Fruit fly (Drosophila melanogaster) whole organism, embryonic: ENCODE data around the gene SdhC.
A peak's percentile ranks its signal among the peaks of the same experiment; 100 is the strongest.

Experiments used
- Aef1 ChIP-seq: fragments of 200-800 bp; sonication (Bioruptor generic); IDR thresholded peaks from 3 replicates; pipeline ENCODE4 v1.3.6; 2022; ENCODE audit warnings: missing biosample characterization, missing genetic modification characterization
- Bgb ChIP-seq: fragments of 200-800 bp; sonication (Bioruptor generic); IDR thresholded peaks from 2 replicates; pipeline ENCODE4 v1.3.6; 2022; ENCODE audit warnings: missing biosample characterization, missing genetic modification characterization; ENCODE audit not compliant: partially characterized antibody
- Blimp-1 ChIP-seq: fragments of 200-800 bp; sonication (Bioruptor generic); optimal IDR thresholded peaks from 3 replicates; lab custom pipeline; 2018; ENCODE audit warnings: missing biosample characterization, missing genetic modification characterization, mild to moderate bottlenecking, moderate library complexity, missing genetic modification reagents
- C15 ChIP-seq: fragments of 200-800 bp; sonication (Bioruptor generic); IDR thresholded peaks from 3 replicates; pipeline ENCODE4 v1.3.6; 2022; ENCODE audit warnings: missing biosample characterization, missing genetic modification characterization
- CG1024 ChIP-seq: fragments of 200-800 bp; sonication (Bioruptor generic); IDR thresholded peaks from 2 replicates; pipeline ENCODE4 v1.3.6; 2022; ENCODE audit warnings: missing biosample characterization, missing genetic modification characterization
- CG10654 ChIP-seq: fragments of 200-800 bp; sonication (Bioruptor generic); optimal IDR thresholded peaks from 2 replicates; lab custom pipeline; 2016; ENCODE audit warnings: missing biosample characterization, missing genetic modification characterization
- CG10979 ChIP-seq: fragments of 200-800 bp; sonication (Bioruptor generic); optimal IDR thresholded peaks from 2 replicates; lab custom pipeline; 2018; ENCODE audit warnings: missing biosample characterization, mild to moderate bottlenecking, missing genetic modification characterization, moderate library complexity
- CG11085 ChIP-seq: fragments of 200-800 bp; sonication (Bioruptor generic); IDR thresholded peaks from 2 replicates; pipeline ENCODE4 v1.3.6; 2022; ENCODE audit warnings: missing biosample characterization, missing genetic modification characterization
- CG1233 ChIP-seq: fragments of 200-800 bp; sonication (Bioruptor generic); optimal IDR thresholded peaks from 4 replicates; lab custom pipeline; 2018; ENCODE audit warnings: missing biosample characterization, mild to moderate bottlenecking, missing genetic modification characterization
- CG14710 ChIP-seq: fragments of 200-800 bp; sonication (Bioruptor generic); optimal IDR thresholded peaks from 3 replicates; lab custom pipeline; 2019; ENCODE audit warnings: missing biosample characterization, mild to moderate bottlenecking, missing genetic modification characterization, moderate library complexity
- CG1647 ChIP-seq: fragments of 200-800 bp; sonication (Bioruptor generic); optimal IDR thresholded peaks from 3 replicates; lab custom pipeline; 2016; ENCODE audit warnings: missing biosample characterization, missing genetic modification characterization
- CG16779 ChIP-seq: fragments of 200-800 bp; sonication (Bioruptor generic); IDR thresholded peaks from 2 replicates; pipeline ENCODE4 v1.3.6; 2022; ENCODE audit warnings: missing biosample characterization, missing genetic modification characterization
- CG30020 ChIP-seq: fragments of 200-800 bp; optimal IDR thresholded peaks from 2 replicates; lab custom pipeline; 2019; ENCODE audit warnings: missing biosample characterization, mild to moderate bottlenecking, missing genetic modification characterization, moderate library complexity
- CG34224 ChIP-seq: fragments of 200-800 bp; sonication (Bioruptor generic); IDR thresholded peaks from 3 replicates; pipeline ENCODE4 v1.3.6; 2022; ENCODE audit warnings: missing biosample characterization, missing genetic modification characterization; ENCODE audit not compliant: partially characterized antibody
- CG42726 ChIP-seq: fragments of 200-800 bp; sonication (Bioruptor generic); IDR thresholded peaks from 2 replicates; pipeline ENCODE4 v1.3.6; 2022; ENCODE audit warnings: missing biosample characterization, missing genetic modification characterization; ENCODE audit not compliant: partially characterized antibody
- CG6272 ChIP-seq: fragments of 200-800 bp; sonication (Bioruptor generic); IDR thresholded peaks from 2 replicates; pipeline ENCODE4 v1.3.6; 2022; ENCODE audit warnings: missing biosample characterization, missing genetic modification characterization
- CG6654 ChIP-seq: fragments of 200-800 bp; sonication (Bioruptor generic); optimal IDR thresholded peaks from 2 replicates; lab custom pipeline; 2017; ENCODE audit warnings: missing biosample characterization, mild to moderate bottlenecking, missing genetic modification characterization
- CG6765 ChIP-seq: fragments of 200-800 bp; sonication (Bioruptor generic); optimal IDR thresholded peaks from 3 replicates; lab custom pipeline; 2017; ENCODE audit warnings: missing biosample characterization, mild to moderate bottlenecking, missing genetic modification characterization
- CG6791 ChIP-seq: fragments of 200-800 bp; sonication (Bioruptor generic); IDR thresholded peaks from 3 replicates; pipeline ENCODE4 v1.3.6; 2022; ENCODE audit warnings: missing biosample characterization, missing genetic modification characterization; ENCODE audit not compliant: partially characterized antibody
- CTCF ChIP-seq: fragments of 200-800 bp; sonication (Bioruptor generic); optimal IDR thresholded peaks from 2 replicates; lab custom pipeline; 2017; ENCODE audit warnings: missing biosample characterization, mild to moderate bottlenecking, missing genetic modification characterization, moderate library complexity
- Dll ChIP-seq: fragments of 200-800 bp; sonication (Bioruptor generic); IDR thresholded peaks from 4 replicates; pipeline ENCODE4 v1.3.6; 2022; ENCODE audit warnings: missing biosample characterization, missing genetic modification characterization; ENCODE audit not compliant: partially characterized antibody
- Drgx ChIP-seq: fragments of 200-800 bp; sonication (Bioruptor generic); IDR thresholded peaks from 2 replicates; pipeline ENCODE4 v1.3.6; 2022; ENCODE audit warnings: missing biosample characterization, missing genetic modification characterization
- E2f2 ChIP-seq: fragments of 200-800 bp; sonication (Bioruptor generic); IDR thresholded peaks from 2 replicates; pipeline ENCODE4 v1.3.6; 2022; ENCODE audit warnings: missing biosample characterization, missing genetic modification characterization
- ERR ChIP-seq: fragments of 200-800 bp; sonication (Bioruptor generic); optimal IDR thresholded peaks from 2 replicates; lab custom pipeline; 2016; ENCODE audit warnings: missing biosample characterization, missing genetic modification characterization
- Ets65A ChIP-seq: fragments of 200-800 bp; sonication (Bioruptor generic); peaks from one replicate; lab custom pipeline; 2016; ENCODE audit warnings: missing biosample characterization, missing genetic modification characterization
- Fer2 ChIP-seq: fragments of 200-800 bp; sonication (Bioruptor generic); optimal IDR thresholded peaks from 2 replicates; lab custom pipeline; 2018; ENCODE audit warnings: missing biosample characterization, mild to moderate bottlenecking, missing genetic modification characterization, moderate library complexity
- Med ChIP-seq: fragments of 200-800 bp; sonication (Bioruptor generic); peaks from one replicate; lab custom pipeline; 2016; ENCODE audit warnings: missing biosample characterization, missing genetic modification characterization, mild to moderate bottlenecking, inconsistent platforms, moderate library complexity
- NfI ChIP-seq: fragments of 200-800 bp; sonication (Bioruptor generic); optimal IDR thresholded peaks from 3 replicates; lab custom pipeline; 2018; ENCODE audit warnings: missing biosample characterization, mild to moderate bottlenecking, missing genetic modification characterization, moderate library complexity
- Sox100B ChIP-seq: fragments of 200-800 bp; sonication (Bioruptor generic); optimal IDR thresholded peaks from 3 replicates; lab custom pipeline; 2018; ENCODE audit warnings: missing biosample characterization, mild to moderate bottlenecking, missing genetic modification characterization
- bab2 ChIP-seq: fragments of 200-800 bp; sonication (Bioruptor generic); optimal IDR thresholded peaks from 2 replicates; lab custom pipeline; 2016; ENCODE audit warnings: missing biosample characterization, missing genetic modification characterization
- cas ChIP-seq: fragments of 200-800 bp; sonication (Bioruptor generic); IDR thresholded peaks from 2 replicates; pipeline ENCODE4 v1.3.6; 2022; ENCODE audit warnings: missing biosample characterization, missing genetic modification characterization
- chm ChIP-seq: fragments of 200-800 bp; sonication (Bioruptor generic); IDR thresholded peaks from 2 replicates; pipeline ENCODE4 v1.3.6; 2022; ENCODE audit warnings: missing biosample characterization, missing genetic modification characterization
- ci ChIP-seq: fragments of 200-800 bp; sonication (Bioruptor generic); IDR thresholded peaks from 3 replicates; pipeline ENCODE4 v1.3.6; 2022; ENCODE audit warnings: missing biosample characterization, missing genetic modification characterization
- croc ChIP-seq: fragments of 200-800 bp; sonication (Bioruptor generic); conservative IDR thresholded peaks from 3 replicates; pipeline ENCODE4 v1.3.6; 2022; ENCODE audit warnings: missing biosample characterization, missing genetic modification characterization
- gro ChIP-seq: fragments of 200-800 bp; sonication (Bioruptor generic); optimal IDR thresholded peaks from 2 replicates; lab custom pipeline; 2016; ENCODE audit warnings: missing biosample characterization, missing genetic modification characterization
- jigr1 ChIP-seq: fragments of 200-800 bp; sonication (Bioruptor generic); IDR thresholded peaks from 3 replicates; pipeline ENCODE4 v1.3.6; 2022; ENCODE audit warnings: missing biosample characterization, missing genetic modification characterization
- mld ChIP-seq: fragments of 200-800 bp; sonication (Bioruptor generic); IDR thresholded peaks from 3 replicates; pipeline ENCODE4 v1.3.6; 2022; ENCODE audit warnings: missing biosample characterization, missing genetic modification characterization; ENCODE audit not compliant: partially characterized antibody
- oc ChIP-seq: fragments of 200-800 bp; sonication (Bioruptor generic); optimal IDR thresholded peaks from 2 replicates; lab custom pipeline; 2018; ENCODE audit warnings: missing biosample characterization, mild to moderate bottlenecking, missing genetic modification characterization, moderate library complexity
- org-1 ChIP-seq: fragments of 200-800 bp; sonication (Bioruptor generic); optimal IDR thresholded peaks from 2 replicates; lab custom pipeline; 2017; ENCODE audit warnings: missing biosample characterization, missing genetic modification characterization
- pita ChIP-seq: fragments of 200-800 bp; sonication (Bioruptor generic); optimal IDR thresholded peaks from 2 replicates; lab custom pipeline; 2017; ENCODE audit warnings: missing biosample characterization, mild to moderate bottlenecking, missing genetic modification characterization
- sob ChIP-seq: fragments of 200-800 bp; sonication (Bioruptor generic); IDR thresholded peaks from 2 replicates; pipeline ENCODE4 v1.3.6; 2022; ENCODE audit warnings: missing biosample characterization, missing genetic modification characterization
- tin ChIP-seq: fragments of 200-800 bp; sonication (Bioruptor generic); optimal IDR thresholded peaks from 3 replicates; lab custom pipeline; 2016; ENCODE audit warnings: missing biosample characterization, missing genetic modification characterization
- tna ChIP-seq: fragments of 200-800 bp; sonication (Bioruptor generic); IDR thresholded peaks from 2 replicates; pipeline ENCODE4 v1.3.6; 2022; ENCODE audit warnings: missing biosample characterization, missing genetic modification characterization; ENCODE audit not compliant: partially characterized antibody
- trem ChIP-seq: fragments of 200-800 bp; optimal IDR thresholded peaks from 3 replicates; lab custom pipeline; 2019; ENCODE audit warnings: missing biosample characterization, mild to moderate bottlenecking, missing genetic modification characterization, moderate library complexity
- tup ChIP-seq: fragments of 200-800 bp; sonication (Bioruptor generic); optimal IDR thresholded peaks from 2 replicates; lab custom pipeline; 2016; ENCODE audit warnings: missing biosample characterization, mild to moderate bottlenecking, missing genetic modification characterization, moderate library complexity

Gene SdhC

DNA sequence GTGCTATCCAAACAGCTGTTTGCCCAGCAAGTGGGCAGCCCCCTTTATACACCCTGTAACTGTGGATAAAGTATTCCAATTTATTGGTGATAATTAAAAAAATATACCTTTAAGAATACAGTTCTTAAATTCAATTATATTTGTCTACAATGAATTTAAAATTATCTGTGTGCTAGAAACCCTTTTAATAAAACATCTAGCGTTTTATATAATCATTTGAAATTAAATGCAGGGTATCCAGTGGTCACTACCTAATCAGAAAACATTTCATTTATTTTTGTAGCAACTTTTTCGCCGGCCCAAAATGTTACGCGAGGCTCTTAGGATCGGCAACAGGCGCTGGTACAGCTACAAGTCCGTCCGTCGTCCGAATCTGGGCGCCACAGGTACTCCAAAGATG is 16.8 kb upstream of the SdhC start, which contains the start of gene CG17726 (continued):
- TF ChIP-seq CG10979 (peak; percentile 97), ci (GFP tag; lab: Robert Waterston, UW) (peak; percentile 99), CG1647 (GFP tag; lab: Kevin White, UChicago) (peak; percentile 80), Sox100B (GFP tag; lab: Kevin White, UChicago) (no peak), CG6654 (peak; percentile 69), croc (GFP tag; lab: Robert Waterston, UW) (peak; percentile 96), CG6272 (GFP tag; lab: Robert Waterston, UW) (peak; percentile 93), Aef1 (GFP tag; lab: Robert Waterston, UW) (peak; percentile 97), oc (peak; percentile 98), jigr1 (GFP tag; lab: Robert Waterston, UW) (peak; percentile 88), mld (GFP tag; lab: Robert Waterston, UW) (no peak), cas (GFP tag; lab: Robert Waterston, UW) (peak; percentile 96), CG11085 (peak; percentile 89), gro (peak; percentile 80), Dll (peak; percentile 32; the same call in 1 of the 4 replicates), NfI (peak; percentile 96), Blimp-1 (GFP tag; lab: Kevin White, UChicago) (peak; percentile 94), pita (GFP tag; lab: Kevin White, UChicago) (no peak), CG30020 (tag; lab: Kevin White, UChicago) (peak; percentile 87), org-1 (GFP tag; lab: Kevin White, UChicago) (peak; percentile 93), CG34224 (no peak), CG6791 (GFP tag; lab: Robert Waterston, UW) (no peak), CG6765 (peak; percentile 89), Drgx (peak; percentile 98), trem (tag; lab: Kevin White, UChicago) (peak; percentile 99), tna (GFP tag; lab: Robert Waterston, UW) (no peak), CG10654 (peak; percentile 93), C15 (peak; percentile 92), ERR (GFP tag; lab: Kevin White, UChicago) (peak; percentile 63), E2f2 (GFP tag; lab: Robert Waterston, UW) (peak; percentile 87), CG14710 (peak; percentile 97), CG1024 (GFP tag; lab: Robert Waterston, UW) (peak; percentile 95)

dm6 chr3R:11225220-11225619 is 15.6 kb upstream of the SdhC start, which contains the start of gene scpr-C:
TSS of gene scpr-C (plus strand) at chr3R:11225520.
- TF ChIP-seq sob (peak; percentile 14; the same call in 1 of the 2 replicates), chm (GFP tag; lab: Robert Waterston, UW) (peak; percentile 41; the same call in 1 of the 2 replicates), CTCF (GFP tag; lab: Kevin White, UChicago) (no peak), CG16779 (0 out of 2 replicates have a peak, but pooled peaks have one; percentile 13), Med (GFP tag; lab: Kevin White, UChicago) (peak; percentile 76), CG42726 (GFP tag; lab: Robert Waterston, UW) (0 out of 2 replicates have a peak, but pooled peaks have one; percentile 17)

- TF ChIP-seq Ets65A (GFP tag; lab: Kevin White, UChicago) (peak; percentile 91), tup (GFP tag; lab: Kevin White, UChicago) (no peak), Fer2 (no peak), bab2 (GFP tag; lab: Kevin White, UChicago) (no peak), tin (GFP tag; lab: Kevin White, UChicago) (no peak), Med (GFP tag; lab: Kevin White, UChicago) (peak; percentile 59), Bgb (GFP tag; lab: Robert Waterston, UW) (0 out of 2 replicates have a peak, but pooled peaks have one; percentile 35), CG1233 (GFP tag; lab: Kevin White, UChicago) (no peak)
Measured at dm6 chr3R:11224478-11224877, 14.8 kb upstream of the SdhC start.
